Fruit fly (Drosophila melanogaster) whole organism, embryonic: ENCODE results near the gene CG13306.

Source experiments
- Ada2b ChIP-seq: fragments of 200-800 bp; sonication (Bioruptor generic); IDR thresholded peaks from 2 replicates; pipeline ENCODE4 v1.3.6; 2022; ENCODE audit warnings: missing biosample characterization, missing genetic modification characterization
- CG10543 ChIP-seq: fragments of 200-800 bp; sonication (Bioruptor generic); optimal IDR thresholded peaks from 3 replicates; lab custom pipeline; 2017; ENCODE audit warnings: missing biosample characterization, mild to moderate bottlenecking, missing genetic modification characterization, moderate library complexity
- CG12104 ChIP-seq: fragments of 200-800 bp; sonication (Bioruptor generic); optimal IDR thresholded peaks from 3 replicates; lab custom pipeline; 2016; ENCODE audit warnings: missing biosample characterization, missing genetic modification characterization
- CG14710 ChIP-seq: fragments of 200-800 bp; sonication (Bioruptor generic); optimal IDR thresholded peaks from 3 replicates; lab custom pipeline; 2019; ENCODE audit warnings: missing biosample characterization, mild to moderate bottlenecking, missing genetic modification characterization, moderate library complexity
- CG1602 ChIP-seq: fragments of 200-800 bp; sonication (Bioruptor generic); optimal IDR thresholded peaks from 3 replicates; lab custom pipeline; 2016; ENCODE audit warnings: missing biosample characterization, missing genetic modification characterization
- CG16815 ChIP-seq: fragments of 200-800 bp; sonication (Bioruptor generic); optimal IDR thresholded peaks from 3 replicates; lab custom pipeline; 2017; ENCODE audit warnings: missing biosample characterization, mild to moderate bottlenecking, missing genetic modification characterization
- CG17328 ChIP-seq: fragments of 200-800 bp; sonication (Bioruptor generic); IDR thresholded peaks from 2 replicates; pipeline ENCODE4 v1.3.6; 2022; ENCODE audit warnings: missing biosample characterization, missing genetic modification characterization
- CG2199 ChIP-seq: fragments of 200-800 bp; sonication (Bioruptor generic); IDR thresholded peaks from 3 replicates; pipeline ENCODE4 v1.3.6; 2022; ENCODE audit warnings: missing biosample characterization, missing genetic modification characterization
- CG33213 ChIP-seq: fragments of 200-800 bp; sonication (Bioruptor generic); optimal IDR thresholded peaks from 3 replicates; lab custom pipeline; 2016; ENCODE audit warnings: missing biosample characterization, missing genetic modification characterization
- CG3847 ChIP-seq: fragments of 200-800 bp; sonication (Bioruptor generic); IDR thresholded peaks from 2 replicates; pipeline ENCODE4 v1.3.6; 2022; ENCODE audit warnings: missing biosample characterization, missing genetic modification characterization
- CG42726 ChIP-seq: fragments of 200-800 bp; sonication (Bioruptor generic); IDR thresholded peaks from 2 replicates; pipeline ENCODE4 v1.3.6; 2022; ENCODE audit warnings: missing biosample characterization, missing genetic modification characterization; ENCODE audit not compliant: partially characterized antibody
- CG4328 ChIP-seq: fragments of 200-800 bp; sonication (Bioruptor generic); optimal IDR thresholded peaks from 3 replicates; lab custom pipeline; 2017; ENCODE audit warnings: missing biosample characterization, missing genetic modification reagents, missing genetic modification characterization
- CG4730 ChIP-seq: fragments of 200-800 bp; sonication (Bioruptor generic); IDR thresholded peaks from 2 replicates; pipeline ENCODE4 v1.3.6; 2022; ENCODE audit warnings: missing biosample characterization, missing genetic modification characterization
- CG7839 ChIP-seq: fragments of 200-800 bp; sonication (Bioruptor generic); optimal IDR thresholded peaks from 3 replicates; lab custom pipeline; 2018; ENCODE audit warnings: missing biosample characterization, mild to moderate bottlenecking, missing genetic modification characterization, moderate library complexity
- Dref ChIP-seq: fragments of 200-800 bp; sonication (Bioruptor generic); IDR thresholded peaks from 2 replicates; pipeline ENCODE4 v1.3.6; 2022; ENCODE audit warnings: missing biosample characterization, missing genetic modification characterization
- HLH3B ChIP-seq: fragments of 200-800 bp; sonication (Bioruptor generic); IDR thresholded peaks from 2 replicates; pipeline ENCODE4 v1.3.6; 2022; ENCODE audit warnings: missing biosample characterization, missing genetic modification characterization
- Hr51 ChIP-seq, 2 experiments: fragments of 200-800 bp; sonication (Bioruptor generic); optimal IDR thresholded peaks; 2 replicates in 1 of 2; 3 replicates in 1 of 2; lab custom pipeline; 2016 to 2018; ENCODE audit warnings: missing biosample characterization in 2 of 2, missing genetic modification characterization in 2 of 2, mild to moderate bottlenecking in 1 of 2, moderate library complexity in 1 of 2
- Med ChIP-seq: fragments of 200-800 bp; sonication (Bioruptor generic); peaks from one replicate; lab custom pipeline; 2016; ENCODE audit warnings: missing biosample characterization, missing genetic modification characterization, mild to moderate bottlenecking, inconsistent platforms, moderate library complexity
- NFAT ChIP-seq: fragments of 200-800 bp; sonication (Bioruptor generic); IDR thresholded peaks from 2 replicates; pipeline ENCODE4 v1.3.6; 2022; ENCODE audit warnings: missing biosample characterization, missing genetic modification characterization
- Oaz ChIP-seq: fragments of 200-800 bp; sonication (Bioruptor generic); IDR thresholded peaks from 2 replicates; pipeline ENCODE4 v1.3.6; 2022; ENCODE audit warnings: missing biosample characterization, missing genetic modification characterization
- Rfx ChIP-seq: fragments of 200-800 bp; sonication (Bioruptor generic); IDR thresholded peaks from 2 replicates; pipeline ENCODE4 v1.3.6; 2022; ENCODE audit warnings: missing biosample characterization, missing genetic modification characterization
- Rx ChIP-seq: fragments of 200-800 bp; sonication (Bioruptor generic); IDR thresholded peaks from 2 replicates; pipeline ENCODE4 v1.3.6; 2022; ENCODE audit warnings: missing biosample characterization, missing genetic modification characterization
- TFAM ChIP-seq: fragments of 200-800 bp; sonication (Bioruptor generic); optimal IDR thresholded peaks from 2 replicates; lab custom pipeline; 2017; ENCODE audit warnings: missing biosample characterization, missing genetic modification characterization, inconsistent platforms
- abd-A ChIP-seq: fragments of 200-800 bp; sonication (Bioruptor generic); optimal IDR thresholded peaks from 3 replicates; lab custom pipeline; 2019; ENCODE audit warnings: missing biosample characterization, mild to moderate bottlenecking, missing genetic modification characterization, moderate library complexity
- cg ChIP-seq: fragments of 200-800 bp; sonication (Bioruptor generic); optimal IDR thresholded peaks from 3 replicates; lab custom pipeline; 2019; ENCODE audit warnings: missing biosample characterization, mild to moderate bottlenecking, missing genetic modification characterization, moderate library complexity
- dan ChIP-seq: fragments of 200-800 bp; sonication (Bioruptor generic); IDR thresholded peaks from 2 replicates; pipeline ENCODE4 v1.3.6; 2022; ENCODE audit warnings: missing biosample characterization, missing genetic modification characterization
- dmrt99B ChIP-seq: fragments of 200-800 bp; sonication (Bioruptor generic); optimal IDR thresholded peaks from 2 replicates; lab custom pipeline; 2018; ENCODE audit warnings: missing biosample characterization, mild to moderate bottlenecking, missing genetic modification characterization, moderate library complexity
- dysf ChIP-seq: fragments of 200-800 bp; sonication (Bioruptor generic); IDR thresholded peaks from 3 replicates; pipeline ENCODE4 v1.3.6; 2022; ENCODE audit warnings: missing biosample characterization, missing genetic modification characterization
- hth ChIP-seq: fragments of >200 bp; optimal IDR thresholded peaks from 2 replicates; lab custom pipeline; 2017; ENCODE audit warnings: inconsistent platforms
- inv ChIP-seq: fragments of 200-800 bp; sonication (Bioruptor generic); IDR thresholded peaks from 2 replicates; pipeline ENCODE4 v1.3.6; 2022; ENCODE audit warnings: missing biosample characterization, missing genetic modification characterization; ENCODE audit not compliant: partially characterized antibody
- kah ChIP-seq: fragments of 200-800 bp; sonication (Bioruptor generic); optimal IDR thresholded peaks from 2 replicates; lab custom pipeline; 2018; ENCODE audit warnings: missing biosample characterization, mild to moderate bottlenecking, missing genetic modification characterization
- ken ChIP-seq: fragments of 200-800 bp; sonication (Bioruptor generic); IDR thresholded peaks from 3 replicates; pipeline ENCODE4 v1.3.6; 2022; ENCODE audit warnings: missing biosample characterization, missing genetic modification characterization
- lilli ChIP-seq: fragments of 200-800 bp; sonication (Bioruptor generic); optimal IDR thresholded peaks from 3 replicates; lab custom pipeline; 2016; ENCODE audit warnings: missing biosample characterization, missing genetic modification characterization
- lov ChIP-seq, 2 experiments: fragments of 200-800 bp in 1 of 2; fragments of >200 bp in 1 of 2; sonication (Bioruptor generic) in 1 of 2; IDR thresholded peaks in 1 of 2; optimal IDR thresholded peaks in 1 of 2; 2 replicates in 1 of 2; 3 replicates in 1 of 2; pipeline versions ENCODE4 v1.3.6 to Lab custom; 2017 to 2022; ENCODE audit warnings: missing biosample characterization in 1 of 2, missing genetic modification characterization in 1 of 2
- otp ChIP-seq: fragments of 200-800 bp; sonication (Bioruptor generic); IDR thresholded peaks from 3 replicates; pipeline ENCODE4, ENCODE4 v1.3.6; 2022; ENCODE audit warnings: missing biosample characterization, missing genetic modification characterization
- pan ChIP-seq, 4 experiments: fragments of >200 bp in 3 of 4; fragments of 200-800 bp in 1 of 4; sonication (Bioruptor generic) in 1 of 4; optimal IDR thresholded peaks in 3 of 4; IDR thresholded peaks in 1 of 4; 2 replicates each; pipeline versions ENCODE4 v1.3.6 to Lab custom; 2017 to 2022; ENCODE audit warnings: missing biosample characterization in 2 of 4, missing genetic modification characterization in 2 of 4, mixed read lengths in 1 of 4
- pfk ChIP-seq: fragments of 200-800 bp; sonication (Bioruptor generic); optimal IDR thresholded peaks from 2 replicates; lab custom pipeline; 2018; ENCODE audit warnings: missing biosample characterization, mild to moderate bottlenecking, missing genetic modification characterization, moderate library complexity
- prd ChIP-seq, 3 experiments: fragments of >200 bp in 2 of 3; fragments of 200-800 bp in 1 of 3; sonication (Bioruptor generic) in 1 of 3; optimal IDR thresholded peaks in 2 of 3; IDR thresholded peaks in 1 of 3; 2 replicates in 2 of 3; 3 replicates in 1 of 3; pipeline versions ENCODE4 v1.3.6 to Lab custom; 2017 to 2022; ENCODE audit warnings: missing biosample characterization in 1 of 3, missing genetic modification characterization in 1 of 3
- salm ChIP-seq: fragments of 200-800 bp; sonication (Bioruptor generic); optimal IDR thresholded peaks from 2 replicates; lab custom pipeline; 2018; ENCODE audit warnings: missing biosample characterization, mild to moderate bottlenecking, missing genetic modification characterization
- sd ChIP-seq: fragments of 200-800 bp; sonication (Bioruptor generic); optimal IDR thresholded peaks from 3 replicates; lab custom pipeline; 2018; ENCODE audit warnings: missing biosample characterization, mild to moderate bottlenecking, missing genetic modification characterization, moderate library complexity
- sens ChIP-seq: fragments of 200-800 bp; sonication (Bioruptor generic); peaks from one replicate; lab custom pipeline; 2016; ENCODE audit warnings: missing biosample characterization, missing genetic modification characterization
- slou ChIP-seq: fragments of 200-800 bp; sonication (Bioruptor generic); optimal IDR thresholded peaks from 3 replicates; lab custom pipeline; 2016; ENCODE audit warnings: missing biosample characterization, missing genetic modification characterization
- sob ChIP-seq: fragments of 200-800 bp; sonication (Bioruptor generic); IDR thresholded peaks from 2 replicates; pipeline ENCODE4 v1.3.6; 2022; ENCODE audit warnings: missing biosample characterization, missing genetic modification characterization
- ssp ChIP-seq: fragments of 200-800 bp; sonication (Bioruptor generic); IDR thresholded peaks from 2 replicates; pipeline ENCODE4 v1.3.6; 2022; ENCODE audit warnings: missing biosample characterization, missing genetic modification characterization
- tup ChIP-seq: fragments of 200-800 bp; sonication (Bioruptor generic); optimal IDR thresholded peaks from 2 replicates; lab custom pipeline; 2016; ENCODE audit warnings: missing biosample characterization, mild to moderate bottlenecking, missing genetic modification characterization, moderate library complexity
- zf30C ChIP-seq: fragments of 200-800 bp; sonication (Bioruptor generic); optimal IDR thresholded peaks from 3 replicates; lab custom pipeline; 2018; ENCODE audit warnings: missing biosample characterization, mild to moderate bottlenecking, missing genetic modification characterization

The CG13306 gene

dm6 chr3L:8749676-8750654 is at the start of gene CG13306:
TSS of gene CG13306 (minus strand) at chr3L:8749726.
- 0 out of 3 replicates have a peak, but pooled peaks have one; percentile 19 for TF ChIP-seq CG2199 (GFP tag; lab: Robert Waterston, UW)
- TF ChIP-seq pan (optimal IDR thresholded peaks at IDR 0.05; lab: Kevin White, UChicago) = no peak
- TF ChIP-seq pan (GFP tag; optimal IDR thresholded peaks at IDR 0.05 in 1 of 2, IDR thresholded peaks at IDR 0.05 in 1 of 2) = peak in 1 of 2 experiments; percentile 57
- 0 out of 2 replicates have a peak, but pooled peaks have one; percentile 20 for TF ChIP-seq CG4730 (GFP tag; lab: Robert Waterston, UW)
- no peak for TF ChIP-seq CG42726 (GFP tag; lab: Robert Waterston, UW)
- no peak for TF ChIP-seq inv
- TF ChIP-seq Rx (GFP tag; lab: Robert Waterston, UW) = peak; percentile 34; the same call in 1 of the 2 replicates
- peak; percentile 42 for TF ChIP-seq dmrt99B
- no peak for TF ChIP-seq lov (optimal IDR thresholded peaks at IDR 0.05; lab: Kevin White, UChicago)
- no peak for TF ChIP-seq lov (GFP tag; IDR thresholded peaks at IDR 0.05; lab: Robert Waterston, UW)
- TF ChIP-seq Med (GFP tag; lab: Kevin White, UChicago) = peak; percentile 43
- peak; percentile 25 for TF ChIP-seq CG7839 (tag; lab: Kevin White, UChicago)
- TF ChIP-seq CG3847 = 0 out of 2 replicates have a peak, but pooled peaks have one; percentile 12
- peak; percentile 44; the same call in 1 of the 2 replicates for TF ChIP-seq sob
- TF ChIP-seq abd-A (tag; lab: Kevin White, UChicago) = peak; percentile 5
- peak; percentile 39; the same call in 1 of the 2 replicates for TF ChIP-seq NFAT (GFP tag; lab: Robert Waterston, UW)
- peak; percentile 56; the same call in 1 of the 3 replicates for TF ChIP-seq otp (GFP tag; lab: Robert Waterston, UW)
- no peak for TF ChIP-seq CG16815 (GFP tag; lab: Kevin White, UChicago)
- TF ChIP-seq hth (lab: Kevin White, UChicago) = no peak
- TF ChIP-seq CG33213 (GFP tag; lab: Kevin White, UChicago) = no peak
- TF ChIP-seq Hr51 (GFP tag; optimal IDR thresholded peaks at IDR 0.05; lab: Kevin White, UChicago) = peak in 1 of 2 experiments; percentile 15
- no peak for TF ChIP-seq Ada2b (GFP tag; lab: Robert Waterston, UW)
- TF ChIP-seq slou (GFP tag; lab: Kevin White, UChicago) = no peak
- no peak for TF ChIP-seq tup (GFP tag; lab: Kevin White, UChicago)
- TF ChIP-seq TFAM (GFP tag; lab: Kevin White, UChicago) = no peak
- peak; percentile 32; the same call in 1 of the 2 replicates for TF ChIP-seq HLH3B
- TF ChIP-seq CG17328 = no peak
- peak; percentile 18; the same call in 1 of the 2 replicates for TF ChIP-seq Rfx (GFP tag; lab: Robert Waterston, UW)
- TF ChIP-seq CG10543 (GFP tag; lab: Kevin White, UChicago) = peak; percentile 47
- no peak for TF ChIP-seq zf30C (GFP tag; lab: Kevin White, UChicago)
- TF ChIP-seq cg = no peak
- peak; percentile 50 for TF ChIP-seq sens (GFP tag; lab: Kevin White, UChicago)
- TF ChIP-seq Dref = no peak
- no peak for TF ChIP-seq pfk
- TF ChIP-seq CG14710 (tag; lab: Kevin White, UChicago) = no peak
- peak; percentile 24 for TF ChIP-seq CG4328 (GFP tag; lab: Kevin White, UChicago)
- TF ChIP-seq sd = peak; percentile 65
- peak; percentile 40; the same call in 1 of the 3 replicates for TF ChIP-seq dysf (GFP tag; lab: Robert Waterston, UW)
- TF ChIP-seq kah (GFP tag; lab: Kevin White, UChicago) = peak; percentile 24
- TF ChIP-seq ssp (GFP tag; lab: Robert Waterston, UW) = no peak
- 0 out of 3 replicates have a peak, but pooled peaks have one; percentile 33 for TF ChIP-seq ken (GFP tag; lab: Robert Waterston, UW)
- no peak for TF ChIP-seq CG1602 (GFP tag; lab: Kevin White, UChicago)
- TF ChIP-seq dan = no peak
- TF ChIP-seq CG12104 = no peak
- no peak for TF ChIP-seq prd (optimal IDR thresholded peaks at IDR 0.05; lab: Kevin White, UChicago)
- 0 out of 3 replicates have a peak, but pooled peaks have one; percentile 32 for TF ChIP-seq prd (GFP tag; IDR thresholded peaks at IDR 0.05; lab: Robert Waterston, UW)
- no peak for TF ChIP-seq Oaz
- no peak for TF ChIP-seq lilli (GFP tag; lab: Kevin White, UChicago)
- no peak for TF ChIP-seq salm (tag; lab: Kevin White, UChicago)
